Fruit fly (Drosophila melanogaster): ENCODE measurements around the gene CG5808.

- TF ChIP-seq CTCF (optimal IDR thresholded peaks at IDR 0.05): no peak
- no peak for TF ChIP-seq CG8478 (optimal IDR thresholded peaks at IDR 0.05)
These were observed 24.3 kb upstream of the CG5808 start, which contains the start of gene CG33658 for dm6 chr3R:24841063-24841462.

Measured in S2 (cell line).